Fruit fly (Drosophila melanogaster) Kc167 (cell line): ENCODE data around the gene app.

ENCODE experiments used
- Sin3A ChIP-seq: fragments of >200 bp; optimal IDR thresholded peaks from 2 replicates; lab custom pipeline; 2018; ENCODE audit warnings: missing external identifiers
- insv ChIP-seq: fragments of >200 bp; optimal IDR thresholded peaks from 3 replicates; lab custom pipeline; 2018; ENCODE audit warnings: missing external identifiers

DNA sequence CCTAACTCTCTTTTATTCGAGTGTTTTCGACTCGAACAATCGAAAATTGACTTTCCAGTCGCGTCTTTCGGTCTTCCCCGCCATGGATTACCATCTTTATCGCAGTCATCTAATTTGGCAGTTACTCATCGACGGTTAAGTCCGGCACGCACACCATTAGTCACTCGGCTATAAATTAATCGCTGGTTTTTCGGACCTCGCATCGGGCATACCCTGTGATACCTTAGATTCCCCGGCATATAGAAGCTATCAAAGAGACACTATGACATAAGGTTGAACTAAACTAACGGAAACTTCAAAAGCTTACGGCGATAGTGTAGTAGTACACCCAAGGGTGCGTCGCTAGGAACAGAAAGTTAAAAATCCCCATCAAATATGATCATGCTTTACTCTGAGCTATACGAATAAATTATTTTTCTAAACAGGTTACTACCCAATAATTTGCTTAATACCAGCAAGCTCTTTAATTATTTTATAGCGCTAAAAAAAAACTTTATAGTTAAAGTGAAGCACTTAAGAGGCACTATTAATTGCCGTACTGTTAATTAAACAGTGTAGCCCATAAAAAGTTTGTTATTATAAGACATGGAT is 87.7 kb downstream of the app start:
- TF ChIP-seq Sin3A (no peak), insv (no peak)
